Fruit fly (Drosophila melanogaster) whole organism, embryonic: ENCODE results near the gene a10.

Source experiments
- Blimp-1 ChIP-seq: fragments of 200-800 bp; sonication (Bioruptor generic); optimal IDR thresholded peaks from 3 replicates; lab custom pipeline; 2018; ENCODE audit warnings: missing biosample characterization, missing genetic modification characterization, mild to moderate bottlenecking, moderate library complexity, missing genetic modification reagents
- CG10267 ChIP-seq: fragments of 200-800 bp; sonication (Bioruptor generic); optimal IDR thresholded peaks from 2 replicates; lab custom pipeline; 2018; ENCODE audit warnings: missing biosample characterization, mild to moderate bottlenecking, missing genetic modification characterization, moderate library complexity
- CG10565 ChIP-seq: fragments of 200-800 bp; sonication (Bioruptor generic); optimal IDR thresholded peaks from 3 replicates; lab custom pipeline; 2016; ENCODE audit warnings: missing biosample characterization, mild to moderate bottlenecking, missing genetic modification characterization
- CG11093 ChIP-seq: fragments of 200-800 bp; sonication (Bioruptor generic); IDR thresholded peaks from 3 replicates; pipeline ENCODE4 v1.3.6; 2022; ENCODE audit warnings: missing biosample characterization, missing genetic modification characterization
- CG11560 ChIP-seq: fragments of 200-800 bp; sonication (Bioruptor generic); IDR thresholded peaks from 3 replicates; pipeline ENCODE4 v1.3.6; 2022; ENCODE audit warnings: missing biosample characterization, missing genetic modification characterization
- CG12155 ChIP-seq: fragments of 200-800 bp; sonication (Bioruptor generic); optimal IDR thresholded peaks from 3 replicates; lab custom pipeline; 2016; ENCODE audit warnings: missing biosample characterization, missing genetic modification characterization
- CG13123 ChIP-seq: fragments of 200-800 bp; sonication (Bioruptor generic); optimal IDR thresholded peaks from 2 replicates; lab custom pipeline; 2016; ENCODE audit warnings: missing biosample characterization, missing genetic modification characterization
- CG14710 ChIP-seq: fragments of 200-800 bp; sonication (Bioruptor generic); optimal IDR thresholded peaks from 3 replicates; lab custom pipeline; 2019; ENCODE audit warnings: missing biosample characterization, mild to moderate bottlenecking, missing genetic modification characterization, moderate library complexity
- CG15011 ChIP-seq: fragments of 200-800 bp; sonication (Bioruptor generic); optimal IDR thresholded peaks from 3 replicates; lab custom pipeline; 2018; ENCODE audit warnings: missing biosample characterization, mild to moderate bottlenecking, missing genetic modification characterization
- CG18011 ChIP-seq: fragments of 200-800 bp; sonication (Bioruptor generic); optimal IDR thresholded peaks from 2 replicates; lab custom pipeline; 2017; ENCODE audit warnings: missing biosample characterization, missing genetic modification characterization, mild to moderate bottlenecking, moderate library complexity, missing genotype
- CG18764 ChIP-seq: fragments of 200-800 bp; sonication (Bioruptor generic); optimal IDR thresholded peaks from 3 replicates; lab custom pipeline; 2016; ENCODE audit warnings: missing biosample characterization, missing genetic modification characterization
- CG2116 ChIP-seq: fragments of 200-800 bp; sonication (Bioruptor generic); optimal IDR thresholded peaks from 3 replicates; lab custom pipeline; 2018; ENCODE audit warnings: missing biosample characterization, mild to moderate bottlenecking, missing genetic modification characterization
- CG31441 ChIP-seq: fragments of 200-800 bp; sonication (Bioruptor generic); IDR thresholded peaks from 2 replicates; pipeline ENCODE4 v1.3.6; 2022; ENCODE audit warnings: missing biosample characterization, missing genetic modification characterization
- CG4282 ChIP-seq: fragments of 200-800 bp; sonication (Bioruptor generic); optimal IDR thresholded peaks from 2 replicates; lab custom pipeline; 2016; ENCODE audit warnings: missing biosample characterization, missing genetic modification characterization
- CG5953 ChIP-seq: fragments of 200-800 bp; sonication (Bioruptor generic); IDR thresholded peaks from 2 replicates; pipeline ENCODE4 v1.3.6; 2022; ENCODE audit warnings: missing biosample characterization, missing genetic modification characterization
- CG6175 ChIP-seq: fragments of 200-800 bp; sonication (Bioruptor generic); IDR thresholded peaks from 3 replicates; pipeline ENCODE4 v1.3.6; 2022; ENCODE audit warnings: missing biosample characterization, missing genetic modification characterization
- CG9437 ChIP-seq: fragments of 200-800 bp; sonication (Bioruptor generic); optimal IDR thresholded peaks from 2 replicates; lab custom pipeline; 2018; ENCODE audit warnings: missing biosample characterization, mild to moderate bottlenecking, missing genetic modification characterization
- CG9609 ChIP-seq: fragments of 200-800 bp; sonication (Bioruptor generic); optimal IDR thresholded peaks from 3 replicates; lab custom pipeline; 2016; ENCODE audit warnings: missing biosample characterization, missing genetic modification characterization
- CG9932 ChIP-seq: fragments of 200-800 bp; sonication (Bioruptor generic); IDR thresholded peaks from 2 replicates; pipeline ENCODE4 v1.3.6; 2022; ENCODE audit warnings: missing biosample characterization, missing genetic modification characterization
- Dad ChIP-seq: fragments of 200-800 bp; sonication (Bioruptor generic); optimal IDR thresholded peaks from 3 replicates; lab custom pipeline; 2016; ENCODE audit warnings: missing biosample characterization, missing genetic modification characterization
- E2f1 ChIP-seq: fragments of 200-800 bp; sonication (Bioruptor generic); IDR thresholded peaks from 2 replicates; pipeline ENCODE4 v1.3.6; 2022; ENCODE audit warnings: missing biosample characterization, missing genetic modification characterization
- Elba2 ChIP-seq: fragments of 200-800 bp; sonication (Bioruptor generic); optimal IDR thresholded peaks from 3 replicates; lab custom pipeline; 2016; ENCODE audit warnings: missing biosample characterization, missing genetic modification characterization
- HmgD ChIP-seq: fragments of 200-800 bp; sonication (Bioruptor generic); optimal IDR thresholded peaks from 3 replicates; lab custom pipeline; 2016; ENCODE audit warnings: missing biosample characterization, missing genetic modification characterization
- NfI ChIP-seq: fragments of 200-800 bp; sonication (Bioruptor generic); optimal IDR thresholded peaks from 3 replicates; lab custom pipeline; 2018; ENCODE audit warnings: missing biosample characterization, mild to moderate bottlenecking, missing genetic modification characterization, moderate library complexity
- Opbp ChIP-seq: fragments of 200-800 bp; sonication (Bioruptor generic); IDR thresholded peaks from 3 replicates; pipeline ENCODE4 v1.3.6; 2022; ENCODE audit warnings: missing biosample characterization, missing genetic modification characterization; ENCODE audit not compliant: partially characterized antibody
- Optix ChIP-seq: fragments of 200-800 bp; sonication (Bioruptor generic); IDR thresholded peaks from 3 replicates; pipeline ENCODE4 v1.3.6; 2022; ENCODE audit warnings: missing biosample characterization, missing genetic modification characterization
- Sin3A ChIP-seq: fragments of >200 bp; optimal IDR thresholded peaks from 2 replicates; lab custom pipeline; 2018
- Stat92E ChIP-seq, 3 experiments: fragments of >200 bp in 2 of 3; fragments of 200-800 bp in 1 of 3; sonication (Bioruptor generic) in 1 of 3; optimal IDR thresholded peaks; 2 replicates each; lab custom pipeline; 2017 to 2019; ENCODE audit warnings: missing biosample characterization in 3 of 3, missing genetic modification characterization in 3 of 3, mild to moderate bottlenecking in 1 of 3, moderate library complexity in 1 of 3
- Usf ChIP-seq: fragments of 200-800 bp; sonication (Bioruptor generic); optimal IDR thresholded peaks from 2 replicates; lab custom pipeline; 2017; ENCODE audit warnings: missing genotype, missing biosample characterization, missing genetic modification characterization
- ara ChIP-seq: fragments of 200-800 bp; sonication (Bioruptor generic); IDR thresholded peaks from 2 replicates; pipeline ENCODE4 v1.3.6; 2022; ENCODE audit warnings: missing biosample characterization, missing genetic modification characterization
- bigmax ChIP-seq: fragments of 200-800 bp; sonication (Bioruptor generic); optimal IDR thresholded peaks from 2 replicates; lab custom pipeline; 2018; ENCODE audit warnings: missing biosample characterization, mild to moderate bottlenecking, missing genetic modification characterization
- chm ChIP-seq: fragments of 200-800 bp; sonication (Bioruptor generic); IDR thresholded peaks from 2 replicates; pipeline ENCODE4 v1.3.6; 2022; ENCODE audit warnings: missing biosample characterization, missing genetic modification characterization
- dmrt99B ChIP-seq: fragments of 200-800 bp; sonication (Bioruptor generic); optimal IDR thresholded peaks from 2 replicates; lab custom pipeline; 2018; ENCODE audit warnings: missing biosample characterization, mild to moderate bottlenecking, missing genetic modification characterization, moderate library complexity
- eve ChIP-seq, 2 experiments: fragments of >200 bp; optimal IDR thresholded peaks; 2 replicates each; lab custom pipeline; 2017; ENCODE audit warnings: missing biosample characterization in 2 of 2, missing genetic modification characterization in 2 of 2
- fd102C ChIP-seq: fragments of 200-800 bp; sonication (Bioruptor generic); optimal IDR thresholded peaks from 2 replicates; lab custom pipeline; 2018; ENCODE audit warnings: missing biosample characterization, mild to moderate bottlenecking, missing genetic modification characterization, moderate library complexity
- fd96Cb ChIP-seq: fragments of 200-800 bp; sonication (Bioruptor generic); optimal IDR thresholded peaks from 2 replicates; lab custom pipeline; 2018; ENCODE audit warnings: missing biosample characterization, mild to moderate bottlenecking, missing genetic modification characterization, moderate library complexity
- gce ChIP-seq: fragments of 200-800 bp; sonication (Bioruptor generic); IDR thresholded peaks from 3 replicates; pipeline ENCODE4 v1.3.6; 2022; ENCODE audit warnings: missing biosample characterization, missing genetic modification characterization
- gem ChIP-seq: fragments of 200-800 bp; sonication (Bioruptor generic); optimal IDR thresholded peaks from 2 replicates; lab custom pipeline; 2019; ENCODE audit warnings: missing biosample characterization, mild to moderate bottlenecking, missing genetic modification characterization, moderate library complexity
- grau ChIP-seq: fragments of 200-800 bp; optimal IDR thresholded peaks from 3 replicates; lab custom pipeline; 2019; ENCODE audit warnings: missing biosample characterization, mild to moderate bottlenecking, missing genetic modification characterization, moderate library complexity
- gsb-n ChIP-seq: fragments of 200-800 bp; sonication (Bioruptor generic); optimal IDR thresholded peaks from 3 replicates; lab custom pipeline; 2018; ENCODE audit warnings: missing biosample characterization, mild to moderate bottlenecking, missing genetic modification characterization
- rib ChIP-seq: fragments of 200-800 bp; sonication (Bioruptor generic); IDR thresholded peaks from 2 replicates; pipeline ENCODE4 v1.3.6; 2022; ENCODE audit warnings: missing biosample characterization, missing genetic modification characterization
- ro ChIP-seq: fragments of 200-800 bp; sonication (Bioruptor generic); IDR thresholded peaks from 2 replicates; pipeline ENCODE4 v1.3.6; 2022; ENCODE audit warnings: missing biosample characterization, missing genetic modification characterization
- slbo ChIP-seq: fragments of 200-800 bp; sonication (Bioruptor generic); IDR thresholded peaks from 2 replicates; pipeline ENCODE4 v1.3.6; 2022; ENCODE audit warnings: missing biosample characterization, missing genetic modification characterization
- sr ChIP-seq: fragments of 200-800 bp; sonication (Bioruptor generic); IDR thresholded peaks from 3 replicates; pipeline ENCODE4 v1.3.6; 2022; ENCODE audit warnings: missing biosample characterization, missing genetic modification characterization
- sug ChIP-seq: fragments of 200-800 bp; optimal IDR thresholded peaks from 2 replicates; lab custom pipeline; 2019; ENCODE audit warnings: missing biosample characterization, mild to moderate bottlenecking, missing genetic modification characterization, moderate library complexity
- tin ChIP-seq: fragments of 200-800 bp; sonication (Bioruptor generic); optimal IDR thresholded peaks from 3 replicates; lab custom pipeline; 2016; ENCODE audit warnings: missing biosample characterization, missing genetic modification characterization

a10 gene

dm6 chr3L:17010492-17011303, 12.8 kb downstream of the a10 start (continued):
- TF ChIP-seq grau (tag; lab: Kevin White, UChicago) (peak; percentile 82), sug (no peak), gem (tag; lab: Kevin White, UChicago) (peak; percentile 72), CG10267 (tag; lab: Kevin White, UChicago) (no peak), slbo (GFP tag; lab: Robert Waterston, UW) (0 out of 2 replicates have a peak, but pooled peaks have one; percentile 32), dmrt99B (tag; lab: Kevin White, UChicago) (peak; percentile 32), gce (GFP tag; lab: Robert Waterston, UW) (no peak), Dad (GFP tag; lab: Kevin White, UChicago) (no peak), gsb-n (tag; lab: Kevin White, UChicago) (peak; percentile 15), CG9437 (GFP tag; lab: Kevin White, UChicago) (no peak), CG18011 (no peak), fd102C (GFP tag; lab: Kevin White, UChicago) (no peak), CG9932 (GFP tag; lab: Robert Waterston, UW) (peak; percentile 20; the same call in 1 of the 2 replicates), ara (0 out of 2 replicates have a peak, but pooled peaks have one; percentile 13), CG4282 (GFP tag; lab: Kevin White, UChicago) (no peak)
- TF ChIP-seq, all 482 proteins: peak for 31

- no peak for TF ChIP-seq bigmax
- TF ChIP-seq eve (GFP tag; optimal IDR thresholded peaks at IDR 0.05; lab: Kevin White, UChicago), result no peak
- TF ChIP-seq Stat92E (GFP tag; optimal IDR thresholded peaks at IDR 0.05; lab: Kevin White, UChicago), result peak in 1 of 3 experiments; percentile 36
- no peak for TF ChIP-seq CG2116
- peak; percentile 31 for TF ChIP-seq CG9932 (GFP tag; lab: Robert Waterston, UW)
- TF ChIP-seq slbo (GFP tag; lab: Robert Waterston, UW), result peak; percentile 63
- peak; percentile 66 for TF ChIP-seq Opbp (GFP tag; lab: Robert Waterston, UW)
- no peak for TF ChIP-seq Sin3A (lab: Kevin White, UChicago)
- TF ChIP-seq E2f1, result peak; percentile 69
- TF ChIP-seq CG14710 (tag; lab: Kevin White, UChicago), result no peak
- no peak for TF ChIP-seq CG31441 (GFP tag; lab: Robert Waterston, UW)
- no peak for TF ChIP-seq CG10565
- TF ChIP-seq Elba2 (GFP tag; lab: Kevin White, UChicago), result no peak
- peak; percentile 72 for TF ChIP-seq HmgD
- TF ChIP-seq NfI (GFP tag; lab: Kevin White, UChicago), result peak; percentile 27
- no peak for TF ChIP-seq tin (GFP tag; lab: Kevin White, UChicago)
- peak; percentile 42; the same call in 1 of the 2 replicates for TF ChIP-seq chm (GFP tag; lab: Robert Waterston, UW)
- peak; percentile 19 for TF ChIP-seq CG12155 (GFP tag; lab: Kevin White, UChicago)
- no peak for TF ChIP-seq CG13123 (GFP tag; lab: Kevin White, UChicago)
- no peak for TF ChIP-seq ro
- TF ChIP-seq Usf, result no peak
- TF ChIP-seq Blimp-1 (GFP tag; lab: Kevin White, UChicago), result no peak
- TF ChIP-seq fd96Cb (tag; lab: Kevin White, UChicago), result peak; percentile 16
- peak; percentile 42 for TF ChIP-seq dmrt99B (tag; lab: Kevin White, UChicago)
- TF ChIP-seq Optix, result no peak; the same call in 2 of the 3 replicates
- no peak for TF ChIP-seq CG9609
- TF ChIP-seq CG11560 (tag; lab: Robert Waterston, UW), result no peak
- peak; percentile 95 for TF ChIP-seq sr (GFP tag; lab: Robert Waterston, UW)
- 0 out of 2 replicates have a peak, but pooled peaks have one; percentile 10 for TF ChIP-seq CG5953 (GFP tag; lab: Robert Waterston, UW)
- TF ChIP-seq CG6175 (GFP tag; lab: Robert Waterston, UW), result peak; percentile 92
- no peak for TF ChIP-seq CG11093 (GFP tag; lab: Robert Waterston, UW)
- no peak for TF ChIP-seq CG18764
- peak; percentile 93 for TF ChIP-seq rib (GFP tag; lab: Robert Waterston, UW)
- no peak for TF ChIP-seq CG15011 (GFP tag; lab: Kevin White, UChicago)
These were observed 13.6 kb downstream of the a10 start for dm6 chr3L:17009715-17010491.
